2 worm cellular contexts compared by ENCODE assay signal in genomic region chrX:15865868-15866555, ce11.
TF ChIP-seq lines count a peak whose summit lies in the region.

Gene csb-1, minus strand, starts transcription at chrX:15865918.
Gene F53H4.4, plus strand, starts transcription at chrX:15866387.

TF ChIP-seq in whole organism, L2 larva, 48 proteins besides CTCF, POLR2A, EP300 and RAD21 (continued from another document):
- TF ChIP-seq snpc-4 (tag; optimal IDR thresholded peaks at IDR 0.05; lab: Kevin White, UChicago) (peak; percentile 14), sem-4 (tag; optimal IDR thresholded peaks at IDR 0.05; lab: Kevin White, UChicago) (peak; percentile 77), lin-39 (tag; optimal IDR thresholded peaks at IDR 0.05; lab: Kevin White, UChicago) (no peak), aly-2 (tag; optimal IDR thresholded peaks at IDR 0.05; lab: Kevin White, UChicago) (no peak), gmeb-1 (tag; optimal IDR thresholded peaks at IDR 0.05; lab: Kevin White, UChicago) (peak; percentile 58), unc-62 (GFP tag; optimal IDR thresholded peaks at IDR 0.05; lab: Kevin White, UChicago) (no peak), nhr-23 (tag; optimal IDR thresholded peaks at IDR 0.05; lab: Kevin White, UChicago) (no peak), C34F6.9 (tag; optimal IDR thresholded peaks at IDR 0.05; lab: Kevin White, UChicago) (peak; percentile 78), unc-55 (GFP tag; optimal IDR thresholded peaks at IDR 0.05; lab: Kevin White, UChicago) (peak; percentile 89), ztf-4 (tag; optimal IDR thresholded peaks at IDR 0.05; lab: Kevin White, UChicago) (no peak), alr-1 (tag; optimal IDR thresholded peaks at IDR 0.05; lab: Kevin White, UChicago) (no peak), nhr-237 (tag; optimal IDR thresholded peaks at IDR 0.05; lab: Kevin White, UChicago) (no peak), lsy-2 (tag; optimal IDR thresholded peaks at IDR 0.05; lab: Kevin White, UChicago) (peak; percentile 50 to 89), skn-1 (tag; optimal IDR thresholded peaks at IDR 0.05; lab: Kevin White, UChicago) (peak; percentile 51), mdl-1 (tag; optimal IDR thresholded peaks at IDR 0.05; lab: Kevin White, UChicago) (peak; percentile 72 to 96), lin-11 (tag; optimal IDR thresholded peaks at IDR 0.05; lab: Kevin White, UChicago) (peak; percentile 49), blmp-1 (tag; optimal IDR thresholded peaks at IDR 0.05; lab: Kevin White, UChicago; ENCODE audit: insufficient read depth) (no peak), elt-1 (tag; optimal IDR thresholded peaks at IDR 0.05; lab: Kevin White, UChicago) (no peak), ama-1 (optimal IDR thresholded peaks at IDR 0.05; lab: Kevin White, UChicago) (no peak), dmd-4 (tag; optimal IDR thresholded peaks at IDR 0.05; lab: Kevin White, UChicago) (no peak), nhr-11 (tag; optimal IDR thresholded peaks at IDR 0.05; lab: Kevin White, UChicago) (no peak), sma-9 (GFP tag; optimal IDR thresholded peaks at IDR 0.05; lab: Kevin White, UChicago) (peak; percentile 79), sma-9 (tag; optimal IDR thresholded peaks at IDR 0.05; lab: Kevin White, UChicago) (no peak), mab-5 (tag; optimal IDR thresholded peaks at IDR 0.05; lab: Kevin White, UChicago) (no peak), peb-1 (tag; optimal IDR thresholded peaks at IDR 0.05; lab: Kevin White, UChicago) (no peak)

TF ChIP-seq in whole organism, L4 larva, 104 proteins besides CTCF, POLR2A, EP300 and RAD21 (continued from another document):
- peak; percentile 96 for TF ChIP-seq lin-38 (GFP tag; IDR thresholded peaks at IDR 0.05; lab: Robert Waterston, UW)
- TF ChIP-seq ceh-28 (tag; optimal IDR thresholded peaks at IDR 0.05; lab: Kevin White, UChicago), result no peak
- no peak for TF ChIP-seq egl-43 (GFP tag; IDR thresholded peaks at IDR 0.05; lab: Robert Waterston, UW)
- peak; percentile 65 for TF ChIP-seq lin-13 (GFP tag; optimal IDR thresholded peaks at IDR 0.05; lab: Kevin White, UChicago)
- TF ChIP-seq vab-7 (GFP tag; IDR thresholded peaks at IDR 0.05; lab: Robert Waterston, UW), result peak; percentile 15; the same call in 1 of the 2 replicates
- TF ChIP-seq F37D6.2 (tag; optimal IDR thresholded peaks at IDR 0.05; lab: Kevin White, UChicago), result peak; percentile 28
- peak; percentile 71 for TF ChIP-seq nhr-28 (tag; optimal IDR thresholded peaks at IDR 0.05; lab: Kevin White, UChicago)
- peak; percentile 91 for TF ChIP-seq mes-2 (tag; optimal IDR thresholded peaks at IDR 0.05; lab: Kevin White, UChicago; ENCODE audit: poor library complexity, severe bottlenecking)
- no peak for TF ChIP-seq mxl-2 (GFP tag; conservative IDR thresholded peaks at IDR 0.05; lab: Robert Waterston, UW)
- TF ChIP-seq dve-1 (tag; optimal IDR thresholded peaks at IDR 0.05; lab: Kevin White, UChicago; ENCODE audit: insufficient read depth), result peak; percentile 87
- TF ChIP-seq dmd-6 (GFP tag; IDR thresholded peaks at IDR 0.05; lab: Robert Waterston, UW), result peak; percentile 58; the same call in 1 of the 2 replicates
- TF ChIP-seq pha-4 (GFP tag; IDR thresholded peaks at IDR 0.05; lab: Robert Waterston, UW), result no peak
- peak; percentile 48 for TF ChIP-seq pha-4 (tag; optimal IDR thresholded peaks at IDR 0.05; lab: Kevin White, UChicago)
- peak; percentile 50 for TF ChIP-seq pqm-1 (tag; optimal IDR thresholded peaks at IDR 0.05; lab: Kevin White, UChicago)
- TF ChIP-seq lsy-2 (tag; optimal IDR thresholded peaks at IDR 0.05; lab: Kevin White, UChicago), result peak in 1 of 2 experiments; percentile 91
- TF ChIP-seq unc-130 (GFP tag; optimal IDR thresholded peaks at IDR 0.05; lab: Kevin White, UChicago), result no peak
- TF ChIP-seq nhr-102 (tag; optimal IDR thresholded peaks at IDR 0.05; lab: Kevin White, UChicago), result peak; percentile 37
- 0 out of 2 replicates have a peak, but pooled peaks have one; percentile 28 for TF ChIP-seq dmd-9 (GFP tag; IDR thresholded peaks at IDR 0.05; lab: Robert Waterston, UW)
- TF ChIP-seq hmg-1.1 (GFP tag; IDR thresholded peaks at IDR 0.05; lab: Robert Waterston, UW), result peak; percentile 41; the same call in 1 of the 2 replicates
- TF ChIP-seq mxl-3 (GFP tag; optimal IDR thresholded peaks at IDR 0.05; lab: Kevin White, UChicago), result peak; percentile 96
- no peak for TF ChIP-seq sdz-12 (GFP tag; optimal IDR thresholded peaks at IDR 0.05; lab: Kevin White, UChicago)
